Worm (Caenorhabditis elegans) whole organism, young adult: Measurements from ENCODE around the gene nhr-254.

Experiments
- C06A6.2 ChIP-seq: fragments of 200-800 bp; sonication (Bioruptor generic); conservative IDR thresholded peaks from 2 replicates; pipeline ENCODE4 v1.3.6; 2022; ENCODE audit warnings: missing genetic modification characterization, missing compliant biosample characterization
- chd-7 ChIP-seq: sonication (generic microtip); optimal IDR thresholded peaks from 2 replicates; lab custom pipeline; 2016; ENCODE audit warnings: mild to moderate bottlenecking, missing genetic modification characterization, moderate library complexity, missing compliant biosample characterization
- him-1 ChIP-seq: sonication (generic microtip); optimal IDR thresholded peaks from 2 replicates; lab custom pipeline; 2016; ENCODE audit warnings: missing genotype, missing genetic modification reagents, missing genetic modification characterization, missing compliant biosample characterization
- let-526 ChIP-seq: fragments of 200-800 bp; sonication (Bioruptor generic); IDR thresholded peaks from 2 replicates; pipeline ENCODE4 v1.3.6; 2022; ENCODE audit warnings: missing genetic modification reagents, missing genetic modification characterization, missing compliant biosample characterization
- lin-40 ChIP-seq: sonication (generic microtip); optimal IDR thresholded peaks from 2 replicates; lab custom pipeline; 2016; ENCODE audit warnings: missing genetic modification characterization, mild to moderate bottlenecking, missing compliant biosample characterization, missing genotype, missing genetic modification reagents
- mel-28 ChIP-seq: sonication (generic microtip); optimal IDR thresholded peaks from 2 replicates; lab custom pipeline; 2016; ENCODE audit warnings: borderline replicate concordance, mild to moderate bottlenecking, missing genetic modification characterization, missing compliant biosample characterization
- mxl-1 ChIP-seq: sonication (generic microtip); optimal IDR thresholded peaks from 2 replicates; lab custom pipeline; 2016; ENCODE audit warnings: missing genetic modification characterization, missing compliant biosample characterization
- pha-4 ChIP-seq: fragments of 150-350 bp; sonication (generic microtip); optimal IDR thresholded peaks from 2 replicates; lab custom pipeline; 2014; ENCODE audit warnings: missing biosample characterization, missing genetic modification reagents, missing genetic modification characterization
- repo-1 ChIP-seq: sonication (generic microtip); optimal IDR thresholded peaks from 2 replicates; lab custom pipeline; 2017; ENCODE audit warnings: mild to moderate bottlenecking, missing genetic modification characterization, missing compliant biosample characterization
- unc-62 ChIP-seq: fragments of 150-350 bp; optimal IDR thresholded peaks from 2 replicates; lab custom pipeline; 2014; ENCODE audit warnings: missing biosample characterization, missing genetic modification reagents, missing genetic modification characterization

- TF ChIP-seq C06A6.2 (GFP tag; lab: Robert Waterston, UW) (0 out of 2 replicates have a peak, but pooled peaks have one; percentile 53), mel-28 (no peak), unc-62 (GFP tag; lab: Kevin White, UChicago) (no peak), mxl-1 (tag; lab: Kevin White, UChicago) (no peak), let-526 (GFP tag; lab: Robert Waterston, UW) (no peak), repo-1 (tag; lab: Kevin White, UChicago) (no peak), chd-7 (tag; lab: Kevin White, UChicago) (no peak), pha-4 (no peak), lin-40 (peak; percentile 48), him-1 (tag; lab: Kevin White, UChicago) (no peak)
Measured at ce11 chrV:381227-381950, 11.0 kb upstream of the nhr-254 start, which contains the start of gene ZK6.8.
